Worm (Caenorhabditis elegans) whole organism, L3 larva: ENCODE results near the gene hex-2.

Experiments used
- ZK546.5 ChIP-seq: sonication (generic microtip); optimal IDR thresholded peaks from 2 replicates; lab custom pipeline; 2017; ENCODE audit warnings: missing biosample characterization, missing genetic modification characterization
- ama-1 ChIP-seq: fragments of 150-350 bp; optimal IDR thresholded peaks from 2 replicates; lab custom pipeline; 2018
- ceh-28 ChIP-seq: fragments of 150-350 bp; optimal IDR thresholded peaks from 2 replicates; lab custom pipeline; 2014; ENCODE audit warnings: missing biosample characterization, missing genetic modification reagents, missing genetic modification characterization
- ceh-82 ChIP-seq: fragments of 150-350 bp; optimal IDR thresholded peaks from 2 replicates; lab custom pipeline; 2014; ENCODE audit warnings: missing biosample characterization, missing genetic modification characterization
- fos-1 ChIP-seq: fragments of 150-350 bp; optimal IDR thresholded peaks from 2 replicates; lab custom pipeline; 2014; ENCODE audit warnings: missing biosample characterization, missing genetic modification characterization
- nhr-11 ChIP-seq: fragments of 150-350 bp; optimal IDR thresholded peaks from 2 replicates; lab custom pipeline; 2014; ENCODE audit warnings: missing biosample characterization, missing genetic modification characterization
- nhr-12 ChIP-seq: fragments of 150-350 bp; optimal IDR thresholded peaks from 2 replicates; lab custom pipeline; 2014; ENCODE audit warnings: missing biosample characterization, missing genetic modification characterization
- nhr-25 ChIP-seq: sonication (generic microtip); optimal IDR thresholded peaks from 2 replicates; lab custom pipeline; 2017; ENCODE audit warnings: missing biosample characterization, missing genetic modification characterization
- pha-4 ChIP-seq: fragments of 150-350 bp; optimal IDR thresholded peaks from 2 replicates; lab custom pipeline; 2014; ENCODE audit warnings: missing biosample characterization, missing genetic modification reagents, missing genetic modification characterization
- pqm-1 ChIP-seq: fragments of 150-350 bp; optimal IDR thresholded peaks from 2 replicates; lab custom pipeline; 2017; ENCODE audit warnings: missing biosample characterization, missing genetic modification characterization, inconsistent platforms
- snpc-4 ChIP-seq: fragments of 150-350 bp; optimal IDR thresholded peaks from 2 replicates; lab custom pipeline; 2014; ENCODE audit warnings: missing biosample characterization, missing genetic modification characterization
- tbx-2 ChIP-seq: sonication (generic microtip); optimal IDR thresholded peaks from 2 replicates; lab custom pipeline; 2016; ENCODE audit warnings: mild to moderate bottlenecking, missing genetic modification characterization, missing compliant biosample characterization
- unc-39 ChIP-seq: sonication (generic microtip); optimal IDR thresholded peaks from 4 replicates; lab custom pipeline; 2017; ENCODE audit warnings: missing biosample characterization, missing genetic modification characterization
- ztf-11 ChIP-seq: fragments of 150-350 bp; optimal IDR thresholded peaks from 2 replicates; lab custom pipeline; 2014; ENCODE audit warnings: missing biosample characterization, missing genetic modification characterization

- TF ChIP-seq nhr-11 (tag; lab: Kevin White, UChicago) (no peak), ama-1 (lab: Kevin White, UChicago) (no peak), snpc-4 (tag; lab: Kevin White, UChicago) (no peak), ztf-11 (tag; lab: Kevin White, UChicago) (no peak), ceh-28 (tag; lab: Kevin White, UChicago) (no peak), fos-1 (tag; lab: Kevin White, UChicago) (no peak), unc-39 (tag; lab: Kevin White, UChicago) (no peak), ceh-82 (tag; lab: Kevin White, UChicago) (no peak), pqm-1 (tag; lab: Kevin White, UChicago) (no peak), ZK546.5 (tag; lab: Kevin White, UChicago) (no peak), nhr-12 (tag; lab: Kevin White, UChicago) (no peak), nhr-25 (no peak), pha-4 (tag; lab: Kevin White, UChicago) (no peak), tbx-2 (tag; lab: Kevin White, UChicago) (no peak)
Observed at ce11 chrV:5617301-5617700, 36.9 kb upstream of the hex-2 start, which contains the start of gene M03E7.2.
